Worm (Caenorhabditis elegans): ENCODE measurements around the gene cyp-33C8.

Gene cyp-33C8

DNA sequence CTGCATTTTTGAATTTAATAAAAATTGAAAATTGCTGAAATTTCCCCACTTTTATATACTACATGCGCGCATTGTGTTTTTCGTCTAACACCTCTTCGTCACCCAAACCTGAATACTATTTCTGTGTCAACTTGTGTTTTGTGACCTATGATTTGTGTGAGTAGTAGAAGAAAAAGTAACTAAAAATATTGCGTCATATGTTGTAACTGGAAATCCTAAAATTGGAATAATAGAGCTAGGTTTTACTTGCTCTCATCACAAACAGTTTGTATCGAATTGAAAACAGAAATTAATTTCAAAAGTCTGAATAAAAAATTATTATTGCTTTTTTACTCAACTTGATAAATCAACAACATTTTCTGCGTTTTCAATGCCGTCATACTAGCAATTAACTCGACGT is 2.2 kb upstream of the cyp-33C8 start, which contains the start of gene R08F11.4:
Gene R08F11.4, minus strand, starts transcription at position 29 of the 400 bp plus-strand sequence.
- TF ChIP-seq ceh-45 (GFP tag; IDR thresholded peaks at IDR 0.05) (no peak), ceh-2 (tag; optimal IDR thresholded peaks at IDR 0.05) (no peak)

DNA sequence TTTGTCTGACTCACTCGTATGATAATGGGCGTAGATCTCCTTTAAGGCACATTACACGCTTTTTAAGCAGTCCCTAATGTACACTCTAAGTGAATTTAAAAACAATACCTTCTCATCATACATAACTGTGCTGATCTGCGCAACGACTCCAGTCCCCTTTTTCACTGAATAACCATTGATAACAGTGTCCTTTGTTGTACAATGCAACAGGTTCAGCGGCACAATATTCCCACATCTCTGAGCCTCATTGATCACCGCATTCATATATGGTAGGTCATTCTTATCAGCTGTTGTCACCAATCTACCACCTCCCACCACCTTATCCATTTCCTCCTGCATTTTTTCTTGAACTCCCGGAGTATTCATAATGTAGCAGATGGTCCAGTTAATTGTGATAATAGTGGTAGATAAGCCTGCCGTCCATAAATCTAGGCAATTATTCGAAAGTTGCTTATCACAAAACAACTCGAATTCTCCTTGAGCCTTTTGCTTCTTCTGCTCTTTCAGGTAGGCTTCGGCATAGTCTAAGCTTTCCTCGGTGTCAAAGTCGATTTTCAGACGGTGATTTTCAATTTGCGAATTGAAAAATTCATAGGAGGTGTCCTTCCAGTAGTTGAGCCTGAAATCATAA is 1.4 kb downstream of the cyp-33C8 start:
- no peak for TF ChIP-seq ceh-34 (tag; optimal IDR thresholded peaks at IDR 0.05)
- TF ChIP-seq C38D4.7 (GFP tag; optimal IDR thresholded peaks at IDR 0.05): no peak
- no peak for TF ChIP-seq sdc-2 (tag; optimal IDR thresholded peaks at IDR 0.05)

DNA sequence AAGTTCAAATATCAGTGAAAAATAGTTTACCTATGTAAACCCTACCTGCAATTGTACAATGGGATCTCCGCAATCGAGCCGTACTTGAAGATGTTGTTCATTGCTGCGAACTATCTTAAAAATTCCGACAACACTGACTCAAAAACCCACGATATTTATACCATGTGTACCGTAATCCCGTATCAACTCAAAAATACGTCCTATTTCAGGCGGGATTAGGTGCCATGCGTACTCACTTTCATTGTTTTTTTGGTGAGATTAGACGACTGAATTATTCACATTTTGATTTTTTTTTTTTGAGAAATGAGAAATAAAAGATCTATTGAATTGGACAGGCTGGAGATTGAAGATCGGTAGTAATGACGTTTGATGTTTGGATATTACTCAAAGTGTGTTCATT is 3.0 kb downstream of the cyp-33C8 start, which contains the start of gene srt-30:
Gene srt-30, minus strand, starts transcription at position 101 of the 400 bp plus-strand sequence.
- TF ChIP-seq lin-11 (tag; optimal IDR thresholded peaks at IDR 0.05): no peak
- TF ChIP-seq hlh-15 (tag; optimal IDR thresholded peaks at IDR 0.05): no peak
- TF ChIP-seq madf-2 (tag; optimal IDR thresholded peaks at IDR 0.05): no peak
- no peak for TF ChIP-seq eyg-1 (tag; optimal IDR thresholded peaks at IDR 0.05)
- TF ChIP-seq mec-3 (tag; optimal IDR thresholded peaks at IDR 0.05; ENCODE audit: borderline replicate concordance): no peak
- no peak for TF ChIP-seq nfya-1 (tag; optimal IDR thresholded peaks at IDR 0.05)
- TF ChIP-seq syd-9 (tag; optimal IDR thresholded peaks at IDR 0.05): no peak
- no peak for TF ChIP-seq nhr-11 (tag; optimal IDR thresholded peaks at IDR 0.05)
- no peak for TF ChIP-seq tbx-2 (tag; optimal IDR thresholded peaks at IDR 0.05)
- no peak for TF ChIP-seq elt-2 (tag; optimal IDR thresholded peaks at IDR 0.05)
- no peak for TF ChIP-seq unc-55 (GFP tag; optimal IDR thresholded peaks at IDR 0.05)

DNA sequence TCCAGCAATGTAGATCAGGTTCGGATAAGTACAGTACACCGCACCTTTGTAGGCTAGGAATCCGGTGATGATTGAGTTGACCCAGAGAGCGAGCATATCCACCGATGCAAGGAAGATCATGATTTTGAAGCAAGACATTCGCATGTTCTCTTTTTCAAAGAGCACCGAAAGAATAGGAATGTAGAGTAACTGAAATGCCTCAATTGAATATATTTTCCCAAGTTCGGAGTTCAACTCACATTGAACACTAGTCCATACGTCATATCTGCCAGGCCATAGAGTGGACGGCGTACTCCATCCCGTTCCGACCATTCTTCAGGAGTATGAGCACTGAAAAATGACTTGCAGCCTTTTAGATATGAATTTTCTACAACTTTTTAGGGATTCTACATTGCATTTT is 3.6 kb downstream of the cyp-33C8 start:
- TF ChIP-seq pqm-1 (tag; optimal IDR thresholded peaks at IDR 0.05): no peak
- TF ChIP-seq unc-42 (tag; optimal IDR thresholded peaks at IDR 0.05): no peak
- TF ChIP-seq dmd-4 (tag; optimal IDR thresholded peaks at IDR 0.05; ENCODE audit: borderline replicate concordance): no peak
- no peak for TF ChIP-seq ceh-18 (tag; optimal IDR thresholded peaks at IDR 0.05)
- TF ChIP-seq eyg-1 (tag; optimal IDR thresholded peaks at IDR 0.05): no peak
- TF ChIP-seq ceh-45 (GFP tag; IDR thresholded peaks at IDR 0.05): no peak
- TF ChIP-seq ceh-22 (tag; optimal IDR thresholded peaks at IDR 0.05): no peak

DNA sequence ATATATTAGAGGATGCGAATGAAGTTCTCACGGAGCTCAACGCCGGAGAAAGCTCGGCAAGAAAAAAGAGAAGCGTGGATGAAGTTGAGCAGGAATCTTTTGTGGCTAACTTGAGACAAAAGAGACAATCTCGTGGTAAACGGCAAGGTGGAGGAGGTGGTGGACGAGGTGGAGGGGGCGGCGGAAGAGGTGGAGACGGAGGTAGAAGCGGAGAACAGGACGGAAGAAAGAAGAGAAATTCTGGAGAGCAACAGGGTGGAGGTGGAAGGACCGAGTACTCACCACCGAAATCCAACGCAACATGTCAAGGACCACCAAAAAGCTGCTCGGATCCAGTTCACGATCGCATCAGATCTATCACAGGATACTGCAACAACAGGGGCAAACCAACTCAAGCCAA is 12.9 kb downstream of the cyp-33C8 start:
- TF ChIP-seq pax-1 (tag; optimal IDR thresholded peaks at IDR 0.05) (no peak), madf-2 (tag; optimal IDR thresholded peaks at IDR 0.05) (no peak), syd-9 (tag; optimal IDR thresholded peaks at IDR 0.05) (no peak), ceh-48 (tag; optimal IDR thresholded peaks at IDR 0.05) (no peak), sdc-2 (tag; optimal IDR thresholded peaks at IDR 0.05) (no peak), ceh-14 (tag; optimal IDR thresholded peaks at IDR 0.05) (no peak), lim-6 (tag; optimal IDR thresholded peaks at IDR 0.05) (no peak), hlh-6 (tag; optimal IDR thresholded peaks at IDR 0.05) (no peak), pros-1 (tag; optimal IDR thresholded peaks at IDR 0.05) (no peak), tbx-7 (tag; optimal IDR thresholded peaks at IDR 0.05) (no peak)

DNA sequence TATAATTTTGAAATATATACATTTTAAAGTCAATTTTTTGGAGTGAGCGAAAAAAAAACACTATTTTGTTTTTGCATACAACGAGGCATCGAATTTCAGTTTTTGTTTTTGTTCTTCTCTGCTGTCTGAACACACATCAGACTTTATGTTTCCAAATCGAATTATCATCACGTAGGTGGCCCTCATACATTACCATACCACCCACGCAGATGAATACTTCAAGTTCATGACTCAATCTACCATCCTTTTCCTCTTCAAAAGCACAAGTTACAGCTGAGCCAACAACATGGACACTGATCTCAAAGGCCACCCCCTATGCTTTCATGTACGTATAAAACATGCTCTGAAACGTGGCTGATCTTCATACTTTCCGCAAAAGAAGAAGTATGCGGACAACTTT is 13.6 kb downstream of the cyp-33C8 start, which contains the start of gene R08F11.7:
Gene R08F11.7, plus strand, starts transcription at position 301 of the 400 bp plus-strand sequence.
- TF ChIP-seq C38D4.7 (GFP tag; optimal IDR thresholded peaks at IDR 0.05) (no peak), npax-4 (tag; optimal IDR thresholded peaks at IDR 0.05) (no peak), T23F11.4 (GFP tag; optimal IDR thresholded peaks at IDR 0.05) (no peak), sox-4 (tag; optimal IDR thresholded peaks at IDR 0.05) (no peak), fax-1 (tag; optimal IDR thresholded peaks at IDR 0.05) (no peak), hlh-13 (GFP tag; optimal IDR thresholded peaks at IDR 0.05) (no peak), nfya-1 (tag; optimal IDR thresholded peaks at IDR 0.05) (no peak), ceh-6 (GFP tag; optimal IDR thresholded peaks at IDR 0.05) (no peak), syd-9 (tag; optimal IDR thresholded peaks at IDR 0.05) (no peak), unc-3 (GFP tag; conservative IDR thresholded peaks at IDR 0.05) (no peak), unc-3 (tag; optimal IDR thresholded peaks at IDR 0.05) (no peak), mec-3 (tag; optimal IDR thresholded peaks at IDR 0.05; ENCODE audit: borderline replicate concordance) (no peak), lim-6 (tag; optimal IDR thresholded peaks at IDR 0.05) (no peak)
